Worm (Caenorhabditis elegans) whole organism, L4 larva: ENCODE measurements around the gene pho-8.

Experiments
- F10B5.3 ChIP-seq: sonication (generic microtip); optimal IDR thresholded peaks from 2 replicates; lab custom pipeline; 2016; ENCODE audit warnings: mild to moderate bottlenecking, missing genetic modification characterization, missing compliant biosample characterization
- R02D3.7 ChIP-seq: fragments of 150-350 bp; sonication (generic microtip); optimal IDR thresholded peaks from 3 replicates; lab custom pipeline; 2014; ENCODE audit warnings: missing biosample characterization, missing genetic modification characterization
- T26A8.4 ChIP-seq: fragments of 200-800 bp; sonication (Bioruptor generic); IDR thresholded peaks from 2 replicates; pipeline ENCODE4 v1.3.6; 2022; ENCODE audit warnings: missing genetic modification characterization, missing compliant biosample characterization
- Y75B8A.6 ChIP-seq: fragments of 200-800 bp; sonication (Bioruptor generic); IDR thresholded peaks from 2 replicates; pipeline ENCODE4 v1.3.6; 2022; ENCODE audit warnings: missing genetic modification reagents, missing genetic modification characterization, missing compliant biosample characterization
- ZK337.2 ChIP-seq: fragments of 200-800 bp; sonication (Bioruptor generic); IDR thresholded peaks from 2 replicates; pipeline ENCODE4 v1.3.6; 2022; ENCODE audit warnings: missing genetic modification reagents, missing genetic modification characterization, missing compliant biosample characterization
- ZK546.5 ChIP-seq, 2 experiments: sonication (generic microtip); optimal IDR thresholded peaks; 2 replicates each; lab custom pipeline; 2017; ENCODE audit warnings: missing biosample characterization in 2 of 2, missing genetic modification characterization in 2 of 2
- aha-1 ChIP-seq: fragments of 150-350 bp; peaks from one replicate; lab custom pipeline; 2014; ENCODE audit warnings: missing biosample characterization, missing genetic modification characterization
- attf-4 ChIP-seq: sonication (generic microtip); optimal IDR thresholded peaks from 3 replicates; lab custom pipeline; 2017; ENCODE audit warnings: missing biosample characterization, missing genetic modification characterization
- ceh-20 ChIP-seq: fragments of 200-800 bp; sonication (Bioruptor generic); IDR thresholded peaks from 2 replicates; pipeline ENCODE4 v1.3.6; 2022; ENCODE audit warnings: missing genetic modification reagents, missing genetic modification characterization, missing compliant biosample characterization
- ceh-28 ChIP-seq: fragments of 150-350 bp; optimal IDR thresholded peaks from 2 replicates; lab custom pipeline; 2014; ENCODE audit warnings: missing biosample characterization, missing genetic modification reagents, missing genetic modification characterization
- ces-1 ChIP-seq: fragments of 150-350 bp; sonication (generic microtip); optimal IDR thresholded peaks from 4 replicates; lab custom pipeline; 2014; ENCODE audit warnings: missing biosample characterization, missing genetic modification reagents, missing genetic modification characterization
- ctbp-1 ChIP-seq: fragments of 200-800 bp; sonication (Bioruptor generic); IDR thresholded peaks from 2 replicates; pipeline ENCODE4 v1.3.6; 2022; ENCODE audit warnings: missing genetic modification reagents, missing genetic modification characterization, missing compliant biosample characterization
- daf-19 ChIP-seq: fragments of 200-800 bp; sonication (Bioruptor generic); conservative IDR thresholded peaks from 2 replicates; pipeline ENCODE4 v1.3.6; 2022; ENCODE audit warnings: missing genetic modification characterization, missing compliant biosample characterization
- dmd-6 ChIP-seq: fragments of 200-800 bp; sonication (Bioruptor generic); IDR thresholded peaks from 2 replicates; pipeline ENCODE4 v1.3.6; 2022; ENCODE audit warnings: missing genetic modification reagents, missing genetic modification characterization, missing compliant biosample characterization
- dpl-1 ChIP-seq: fragments of 150-350 bp; optimal IDR thresholded peaks from 2 replicates; lab custom pipeline; 2014; ENCODE audit warnings: missing biosample characterization, missing genetic modification reagents, missing genetic modification characterization
- dve-1 ChIP-seq: sonication (generic microtip); optimal IDR thresholded peaks from 2 replicates; lab custom pipeline; 2017; ENCODE audit warnings: antibody characterized with exemption, mild to moderate bottlenecking, missing genetic modification characterization, missing compliant biosample characterization; ENCODE audit not compliant: insufficient read depth
- egl-27 ChIP-seq: sonication (generic microtip); optimal IDR thresholded peaks from 3 replicates; lab custom pipeline; 2017; ENCODE audit warnings: missing biosample characterization, missing genetic modification reagents, missing genetic modification characterization
- egl-43 ChIP-seq: fragments of 200-800 bp; sonication (Bioruptor generic); IDR thresholded peaks from 2 replicates; pipeline ENCODE4 v1.3.6; 2022; ENCODE audit warnings: missing genetic modification reagents, missing genetic modification characterization, missing compliant biosample characterization
- hif-1 ChIP-seq, 2 experiments: sonication (generic microtip); optimal IDR thresholded peaks; 2 replicates each; lab custom pipeline; 2016 to 2017; ENCODE audit warnings: missing compliant biosample characterization in 2 of 2, missing genetic modification characterization in 2 of 2, missing genetic modification reagents in 2 of 2, missing genotype in 2 of 2, mild to moderate bottlenecking in 1 of 2
- hlh-11 ChIP-seq: fragments of 200-800 bp; sonication (Bioruptor generic); optimal IDR thresholded peaks from 2 replicates; lab custom pipeline; 2018; ENCODE audit warnings: mild to moderate bottlenecking, missing genetic modification characterization, missing compliant biosample characterization
- hlh-30 ChIP-seq: sonication (generic microtip); optimal IDR thresholded peaks from 2 replicates; lab custom pipeline; 2017; ENCODE audit warnings: antibody characterized with exemption, mild to moderate bottlenecking, missing genetic modification characterization, missing compliant biosample characterization; ENCODE audit not compliant: insufficient read depth
- lin-1 ChIP-seq: fragments of 200-800 bp; sonication (Bioruptor generic); IDR thresholded peaks from 2 replicates; pipeline ENCODE4 v1.3.6; 2022; ENCODE audit warnings: missing genetic modification reagents, missing genetic modification characterization, missing compliant biosample characterization
- lin-38 ChIP-seq: fragments of 200-800 bp; sonication (Bioruptor generic); IDR thresholded peaks from 2 replicates; pipeline ENCODE4 v1.3.6; 2022; ENCODE audit warnings: missing genetic modification reagents, missing genetic modification characterization, missing compliant biosample characterization
- lsy-2 ChIP-seq, 2 experiments: fragments of 150-350 bp in 1 of 2; sonication (generic microtip) in 1 of 2; optimal IDR thresholded peaks; 2 replicates each; lab custom pipeline; 2014 to 2017; ENCODE audit warnings: missing biosample characterization in 2 of 2, missing genetic modification characterization in 2 of 2
- madf-5 ChIP-seq, 2 experiments: fragments of 200-800 bp; sonication (Bioruptor generic); IDR thresholded peaks; 2 replicates each; pipeline ENCODE4 v1.3.6; 2022; ENCODE audit warnings: missing compliant biosample characterization in 2 of 2, missing genetic modification characterization in 2 of 2
- mep-1 ChIP-seq: fragments of 150-350 bp; sonication (generic microtip); optimal IDR thresholded peaks from 3 replicates; lab custom pipeline; 2014; ENCODE audit warnings: missing biosample characterization, missing genetic modification characterization
- mxl-2 ChIP-seq: fragments of 200-800 bp; sonication (Bioruptor generic); conservative IDR thresholded peaks from 2 replicates; pipeline ENCODE4 v1.3.6; 2022; ENCODE audit warnings: missing genetic modification reagents, missing genetic modification characterization, missing compliant biosample characterization
- mxl-3 ChIP-seq: fragments of 200-800 bp; sonication (Bioruptor generic); optimal IDR thresholded peaks from 2 replicates; lab custom pipeline; 2018; ENCODE audit warnings: mild to moderate bottlenecking, missing genetic modification characterization, missing compliant biosample characterization
- nhr-102 ChIP-seq: sonication (generic microtip); optimal IDR thresholded peaks from 2 replicates; lab custom pipeline; 2016; ENCODE audit warnings: mild to moderate bottlenecking, missing genetic modification characterization, moderate library complexity, missing compliant biosample characterization
- nhr-11 ChIP-seq: fragments of 150-350 bp; optimal IDR thresholded peaks from 2 replicates; lab custom pipeline; 2014; ENCODE audit warnings: missing biosample characterization, missing genetic modification characterization
- nhr-237 ChIP-seq: sonication (generic microtip); optimal IDR thresholded peaks from 2 replicates; lab custom pipeline; 2017; ENCODE audit warnings: missing biosample characterization, missing genetic modification characterization
- nhr-25 ChIP-seq: sonication (generic microtip); optimal IDR thresholded peaks from 2 replicates; lab custom pipeline; 2017; ENCODE audit warnings: missing genetic modification characterization, mild to moderate bottlenecking, missing compliant biosample characterization, antibody characterized with exemption, moderate library complexity, borderline replicate concordance; ENCODE audit not compliant: insufficient read depth
- nhr-28 ChIP-seq: fragments of 150-350 bp; optimal IDR thresholded peaks from 2 replicates; lab custom pipeline; 2014; ENCODE audit warnings: missing biosample characterization, missing genetic modification characterization
- nhr-42 ChIP-seq: fragments of 200-800 bp; sonication (Bioruptor generic); IDR thresholded peaks from 2 replicates; pipeline ENCODE4 v1.3.6; 2022; ENCODE audit warnings: missing genetic modification characterization, missing compliant biosample characterization
- nhr-76 ChIP-seq: fragments of 150-350 bp; optimal IDR thresholded peaks from 2 replicates; lab custom pipeline; 2014; ENCODE audit warnings: missing biosample characterization, missing genetic modification characterization
- nhr-77 ChIP-seq: fragments of 150-350 bp; optimal IDR thresholded peaks from 2 replicates; lab custom pipeline; 2014; ENCODE audit warnings: missing biosample characterization, missing genetic modification characterization
- pha-4 ChIP-seq, 2 experiments: fragments of 150-350 bp in 1 of 2; fragments of 200-800 bp in 1 of 2; sonication (Bioruptor generic) in 1 of 2; IDR thresholded peaks in 1 of 2; optimal IDR thresholded peaks in 1 of 2; 2 replicates each; pipeline versions ENCODE4 v1.3.6 to Lab custom; 2014 to 2022; ENCODE audit warnings: missing genetic modification characterization in 2 of 2, missing genetic modification reagents in 2 of 2, missing biosample characterization in 1 of 2, missing compliant biosample characterization in 1 of 2
- php-3 ChIP-seq: fragments of 200-800 bp; sonication (Bioruptor generic); IDR thresholded peaks from 2 replicates; pipeline ENCODE4 v1.3.6; 2022; ENCODE audit warnings: missing genetic modification reagents, missing genetic modification characterization, missing compliant biosample characterization
- pqm-1 ChIP-seq: sonication (generic microtip); optimal IDR thresholded peaks from 2 replicates; lab custom pipeline; 2017; ENCODE audit warnings: missing biosample characterization, missing genetic modification characterization
- rbr-2 ChIP-seq: sonication (generic microtip); optimal IDR thresholded peaks from 2 replicates; lab custom pipeline; 2016; ENCODE audit warnings: missing genotype, missing genetic modification characterization, missing compliant biosample characterization
- saeg-2 ChIP-seq: fragments of 200-800 bp; sonication (Bioruptor generic); IDR thresholded peaks from 2 replicates; pipeline ENCODE4 v1.3.6; 2022; ENCODE audit warnings: missing genetic modification reagents, missing genetic modification characterization, missing compliant biosample characterization
- sdz-12 ChIP-seq: fragments of 200-800 bp; sonication (Bioruptor generic); optimal IDR thresholded peaks from 2 replicates; lab custom pipeline; 2018; ENCODE audit warnings: mild to moderate bottlenecking, missing genetic modification characterization, missing compliant biosample characterization
- skn-1 ChIP-seq: fragments of 150-350 bp; optimal IDR thresholded peaks from 2 replicates; lab custom pipeline; 2014; ENCODE audit warnings: missing biosample characterization, missing genetic modification characterization
- spr-1 ChIP-seq: sonication (generic microtip); optimal IDR thresholded peaks from 2 replicates; lab custom pipeline; 2016; ENCODE audit warnings: mild to moderate bottlenecking, missing genetic modification characterization, missing compliant biosample characterization
- tag-97 ChIP-seq: fragments of 200-800 bp; sonication (Bioruptor generic); IDR thresholded peaks from 2 replicates; pipeline ENCODE4 v1.3.6; 2022; ENCODE audit warnings: missing genetic modification characterization, missing compliant biosample characterization
- tra-1 ChIP-seq: fragments of 200-800 bp; sonication (Bioruptor generic); IDR thresholded peaks from 2 replicates; pipeline ENCODE4 v1.3.6; 2022; ENCODE audit warnings: missing genetic modification reagents, missing genetic modification characterization, missing compliant biosample characterization
- unc-62 ChIP-seq, 3 experiments: fragments of 150-350 bp in 1 of 3; sonication (generic microtip); optimal IDR thresholded peaks in 2 of 3; peaks in 1 of 3; 1 replicate in 1 of 3; 2 replicates in 2 of 3; lab custom pipeline; 2014 to 2017; ENCODE audit warnings: missing biosample characterization in 3 of 3, missing genetic modification characterization in 3 of 3, missing genetic modification reagents in 3 of 3, missing genotype in 1 of 3
- zfp-2 ChIP-seq: sonication (generic microtip); optimal IDR thresholded peaks from 2 replicates; lab custom pipeline; 2016; ENCODE audit warnings: mild to moderate bottlenecking, missing genetic modification characterization, missing compliant biosample characterization
- zfp-3 ChIP-seq: fragments of 200-800 bp; sonication (Bioruptor generic); conservative IDR thresholded peaks from 2 replicates; pipeline ENCODE4 v1.3.6; 2022; ENCODE audit warnings: missing genetic modification reagents, missing genetic modification characterization, missing compliant biosample characterization
- ztf-11 ChIP-seq: fragments of 150-350 bp; optimal IDR thresholded peaks from 2 replicates; lab custom pipeline; 2014; ENCODE audit warnings: missing biosample characterization, missing genetic modification characterization

The pho-8 gene

DNA sequence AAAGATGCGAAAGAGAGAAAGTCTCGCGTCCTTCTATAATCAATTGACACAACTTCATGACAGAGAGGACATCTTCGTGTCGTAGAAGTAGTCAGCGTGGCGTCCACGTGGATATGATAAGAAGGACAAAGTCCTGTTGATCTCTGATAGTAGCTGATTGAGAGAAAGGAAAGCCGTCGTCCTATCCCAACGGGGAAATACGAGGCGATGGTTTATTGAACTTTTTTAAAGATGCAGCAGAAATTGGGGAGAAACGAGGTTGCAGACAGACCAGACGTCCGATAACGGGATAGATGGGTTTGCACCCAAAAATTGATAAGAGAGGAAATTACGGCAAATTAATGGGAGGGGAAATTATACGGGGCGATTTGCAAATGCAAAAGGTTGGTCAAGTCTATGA lies 30.9 kb upstream of the pho-8 start:
- peak; percentile 34; the same call in 1 of the 2 replicates for TF ChIP-seq T26A8.4 (GFP tag; lab: Robert Waterston, UW)
- TF ChIP-seq ces-1 (GFP tag; lab: Kevin White, UChicago): no peak
- no peak for TF ChIP-seq skn-1 (tag; lab: Kevin White, UChicago)
- no peak for TF ChIP-seq hif-1 (tag; optimal IDR thresholded peaks at IDR 0.05; lab: Kevin White, UChicago)
- TF ChIP-seq hlh-30 (tag; lab: Kevin White, UChicago): peak; percentile 69
- TF ChIP-seq ceh-28 (tag; lab: Kevin White, UChicago): no peak
- peak; percentile 45; the same call in 1 of the 2 replicates for TF ChIP-seq ctbp-1 (GFP tag; lab: Robert Waterston, UW)
- no peak for TF ChIP-seq lin-38
- TF ChIP-seq php-3 (GFP tag; lab: Robert Waterston, UW): no peak; the same call in 1 of the 2 replicates
- TF ChIP-seq attf-4 (tag; lab: Kevin White, UChicago): no peak
- TF ChIP-seq nhr-77 (tag; lab: Kevin White, UChicago): no peak
- TF ChIP-seq nhr-76 (tag; lab: Kevin White, UChicago): no peak
- TF ChIP-seq Y75B8A.6 (GFP tag; lab: Robert Waterston, UW): no peak
- TF ChIP-seq nhr-102 (tag; lab: Kevin White, UChicago): peak; percentile 65
- TF ChIP-seq hlh-11 (tag; lab: Kevin White, UChicago): peak; percentile 89
- peak; percentile 81 for TF ChIP-seq dve-1
- TF ChIP-seq spr-1: no peak
- TF ChIP-seq egl-43 (GFP tag; lab: Robert Waterston, UW): no peak
- peak; percentile 87 for TF ChIP-seq aha-1 (tag; lab: Kevin White, UChicago)
- TF ChIP-seq tag-97 (GFP tag; lab: Robert Waterston, UW): no peak
- peak; percentile 48 for TF ChIP-seq mep-1 (tag; lab: Kevin White, UChicago)
- TF ChIP-seq mxl-2 (GFP tag; lab: Robert Waterston, UW): no peak
- no peak for TF ChIP-seq nhr-11 (tag; lab: Kevin White, UChicago)
- peak; percentile 99 for TF ChIP-seq mxl-3 (GFP tag; lab: Kevin White, UChicago)
- TF ChIP-seq rbr-2 (tag; lab: Kevin White, UChicago): peak; percentile 6
- TF ChIP-seq pha-4 (GFP tag; IDR thresholded peaks at IDR 0.05; lab: Robert Waterston, UW): no peak
- TF ChIP-seq pha-4 (tag; optimal IDR thresholded peaks at IDR 0.05; lab: Kevin White, UChicago): no peak
- no peak for TF ChIP-seq dpl-1 (GFP tag; lab: Kevin White, UChicago)
- no peak for TF ChIP-seq ZK546.5 (tag; optimal IDR thresholded peaks at IDR 0.05; lab: Kevin White, UChicago)
- no peak for TF ChIP-seq zfp-3 (GFP tag; lab: Robert Waterston, UW)
- no peak for TF ChIP-seq madf-5 (GFP tag; IDR thresholded peaks at IDR 0.05; lab: Robert Waterston, UW)
- TF ChIP-seq unc-62 (GFP tag; optimal IDR thresholded peaks at IDR 0.05 in 1 of 2; lab: Kevin White, UChicago): peak in 1 of 2 experiments; percentile 95
- no peak for TF ChIP-seq unc-62 (tag; optimal IDR thresholded peaks at IDR 0.05; lab: Kevin White, UChicago)
- TF ChIP-seq F10B5.3 (tag; lab: Kevin White, UChicago): no peak
- no peak for TF ChIP-seq egl-27
- TF ChIP-seq daf-19 (GFP tag; lab: Robert Waterston, UW): no peak
- TF ChIP-seq pqm-1 (tag; lab: Kevin White, UChicago): peak; percentile 39
- TF ChIP-seq lsy-2 (tag; optimal IDR thresholded peaks at IDR 0.05; lab: Kevin White, UChicago): peak in 1 of 2 experiments; percentile 73
- TF ChIP-seq ZK337.2 (GFP tag; lab: Robert Waterston, UW): no peak
- TF ChIP-seq R02D3.7 (tag; lab: Kevin White, UChicago): no peak
- TF ChIP-seq nhr-237 (tag; lab: Kevin White, UChicago): peak; percentile 24
- peak; percentile 61; the same call in 1 of the 2 replicates for TF ChIP-seq tra-1 (GFP tag; lab: Robert Waterston, UW)
- peak; percentile 86 for TF ChIP-seq nhr-28 (tag; lab: Kevin White, UChicago)
- no peak for TF ChIP-seq lin-1 (GFP tag; lab: Robert Waterston, UW)
- TF ChIP-seq ceh-20 (GFP tag; lab: Robert Waterston, UW): peak; percentile 75; the same call in 1 of the 2 replicates
- peak; percentile 86 for TF ChIP-seq nhr-25 (tag; lab: Kevin White, UChicago)
- no peak for TF ChIP-seq zfp-2 (tag; lab: Kevin White, UChicago)
- no peak for TF ChIP-seq ztf-11 (tag; lab: Kevin White, UChicago)
- TF ChIP-seq nhr-42 (GFP tag; lab: Robert Waterston, UW): no peak
- TF ChIP-seq sdz-12: no peak
- TF ChIP-seq saeg-2: 0 out of 2 replicates have a peak, but pooled peaks have one; percentile 24
- TF ChIP-seq dmd-6: peak; percentile 87
